Worm (Caenorhabditis elegans) whole organism, late embryonic: Measurements from ENCODE around the gene B0294.1.

Source experiments
- C38D4.7 ChIP-seq: fragments of 200-800 bp; sonication (Bioruptor generic); optimal IDR thresholded peaks from 2 replicates; lab custom pipeline; 2018; ENCODE audit warnings: mild to moderate bottlenecking, missing genetic modification characterization, moderate library complexity, missing compliant biosample characterization
- F13H6.1 ChIP-seq: sonication (generic microtip); optimal IDR thresholded peaks from 2 replicates; lab custom pipeline; 2016; ENCODE audit warnings: missing genetic modification characterization, missing compliant biosample characterization
- K02D7.2 ChIP-seq: sonication (generic microtip); optimal IDR thresholded peaks from 2 replicates; lab custom pipeline; 2017; ENCODE audit warnings: mild to moderate bottlenecking, missing genetic modification characterization, missing compliant biosample characterization
- T23F11.4 ChIP-seq: fragments of 200-800 bp; sonication (Bioruptor generic); optimal IDR thresholded peaks from 2 replicates; lab custom pipeline; 2018; ENCODE audit warnings: mild to moderate bottlenecking, missing genetic modification characterization, missing compliant biosample characterization
- Y22D7AL.16 ChIP-seq: sonication (generic microtip); optimal IDR thresholded peaks from 2 replicates; lab custom pipeline; 2016; ENCODE audit warnings: missing genetic modification characterization, missing compliant biosample characterization
- ahr-1 ChIP-seq: sonication (generic microtip); optimal IDR thresholded peaks from 2 replicates; lab custom pipeline; 2016; ENCODE audit warnings: missing genetic modification characterization, missing compliant biosample characterization
- ceh-18 ChIP-seq: sonication (generic microtip); optimal IDR thresholded peaks from 2 replicates; lab custom pipeline; 2016; ENCODE audit warnings: missing genetic modification characterization, missing compliant biosample characterization
- ceh-19 ChIP-seq: fragments of 200-800 bp; sonication (Bioruptor generic); optimal IDR thresholded peaks from 2 replicates; lab custom pipeline; 2018; ENCODE audit warnings: mild to moderate bottlenecking, missing genetic modification characterization, missing compliant biosample characterization
- ceh-2 ChIP-seq: sonication (generic microtip); optimal IDR thresholded peaks from 2 replicates; lab custom pipeline; 2016; ENCODE audit warnings: missing genotype, missing genetic modification characterization, missing compliant biosample characterization
- ceh-30 ChIP-seq: fragments of 150-350 bp; optimal IDR thresholded peaks from 2 replicates; lab custom pipeline; 2014; ENCODE audit warnings: missing biosample characterization, missing genetic modification characterization
- ceh-31 ChIP-seq: sonication (generic microtip); optimal IDR thresholded peaks from 2 replicates; lab custom pipeline; 2016; ENCODE audit warnings: missing genetic modification characterization, missing compliant biosample characterization
- elt-2 ChIP-seq: sonication (generic microtip); optimal IDR thresholded peaks from 2 replicates; lab custom pipeline; 2016; ENCODE audit warnings: missing genetic modification reagents, missing genetic modification characterization, missing compliant biosample characterization
- elt-4 ChIP-seq: sonication (generic microtip); optimal IDR thresholded peaks from 2 replicates; lab custom pipeline; 2016; ENCODE audit warnings: missing genetic modification characterization, missing compliant biosample characterization
- gmeb-2 ChIP-seq: sonication (generic microtip); optimal IDR thresholded peaks from 2 replicates; lab custom pipeline; 2016; ENCODE audit warnings: missing genetic modification characterization, inconsistent platforms, missing compliant biosample characterization
- hlh-13 ChIP-seq: fragments of 200-800 bp; sonication (Bioruptor generic); optimal IDR thresholded peaks from 2 replicates; lab custom pipeline; 2018; ENCODE audit warnings: mild to moderate bottlenecking, missing genetic modification characterization, missing compliant biosample characterization
- hlh-15 ChIP-seq: sonication (generic microtip); optimal IDR thresholded peaks from 2 replicates; lab custom pipeline; 2016; ENCODE audit warnings: missing genetic modification characterization, missing compliant biosample characterization
- hlh-30 ChIP-seq: sonication (generic microtip); optimal IDR thresholded peaks from 2 replicates; lab custom pipeline; 2017; ENCODE audit warnings: antibody characterized with exemption, missing genetic modification characterization, missing compliant biosample characterization; ENCODE audit not compliant: insufficient read depth
- hlh-6 ChIP-seq: sonication (generic microtip); optimal IDR thresholded peaks from 2 replicates; lab custom pipeline; 2016; ENCODE audit warnings: missing genotype, missing genetic modification characterization, missing compliant biosample characterization
- lim-6 ChIP-seq: sonication (generic microtip); optimal IDR thresholded peaks from 2 replicates; lab custom pipeline; 2016; ENCODE audit warnings: missing genetic modification characterization, missing compliant biosample characterization
- lin-11 ChIP-seq: fragments of 200-800 bp; sonication (Bioruptor generic); optimal IDR thresholded peaks from 2 replicates; lab custom pipeline; 2018; ENCODE audit warnings: mild to moderate bottlenecking, missing genetic modification characterization, missing compliant biosample characterization
- madf-2 ChIP-seq: sonication (generic microtip); optimal IDR thresholded peaks from 2 replicates; lab custom pipeline; 2017; ENCODE audit warnings: missing genetic modification characterization, missing compliant biosample characterization
- mec-3 ChIP-seq: sonication (generic microtip); optimal IDR thresholded peaks from 2 replicates; lab custom pipeline; 2016; ENCODE audit warnings: borderline replicate concordance, missing genetic modification characterization, missing compliant biosample characterization
- nfya-1 ChIP-seq: sonication (generic microtip); optimal IDR thresholded peaks from 2 replicates; lab custom pipeline; 2017; ENCODE audit warnings: missing genetic modification characterization, mild to moderate bottlenecking, missing compliant biosample characterization, antibody characterized with exemption, moderate library complexity
- nhr-11 ChIP-seq: fragments of 150-350 bp; optimal IDR thresholded peaks from 2 replicates; lab custom pipeline; 2014; ENCODE audit warnings: missing biosample characterization, missing genetic modification characterization
- npax-4 ChIP-seq: sonication (generic microtip); optimal IDR thresholded peaks from 2 replicates; lab custom pipeline; 2016; ENCODE audit warnings: missing genetic modification characterization, missing compliant biosample characterization
- odd-2 ChIP-seq: sonication (generic microtip); optimal IDR thresholded peaks from 2 replicates; lab custom pipeline; 2017; ENCODE audit warnings: antibody characterized with exemption, mild to moderate bottlenecking, missing genetic modification characterization, missing compliant biosample characterization
- pag-3 ChIP-seq: sonication (generic microtip); optimal IDR thresholded peaks from 2 replicates; lab custom pipeline; 2016; ENCODE audit warnings: missing compliant biosample characterization, missing genetic modification characterization, borderline replicate concordance
- pat-9 ChIP-seq: fragments of 200-800 bp; sonication (Bioruptor generic); optimal IDR thresholded peaks from 2 replicates; lab custom pipeline; 2018; ENCODE audit warnings: mild to moderate bottlenecking, missing genetic modification characterization, moderate library complexity, missing compliant biosample characterization
- pax-1 ChIP-seq: fragments of 150-350 bp; optimal IDR thresholded peaks from 2 replicates; lab custom pipeline; 2014; ENCODE audit warnings: missing biosample characterization, missing genetic modification characterization
- pha-4 ChIP-seq: fragments of 150-350 bp; optimal IDR thresholded peaks from 2 replicates; lab custom pipeline; 2018; ENCODE audit warnings: missing biosample characterization, missing genetic modification reagents, missing genetic modification characterization
- pqm-1 ChIP-seq: sonication (generic microtip); optimal IDR thresholded peaks from 2 replicates; lab custom pipeline; 2016; ENCODE audit warnings: missing genetic modification characterization, missing compliant biosample characterization
- ref-2 ChIP-seq: sonication (generic microtip); optimal IDR thresholded peaks from 2 replicates; lab custom pipeline; 2016; ENCODE audit warnings: missing genetic modification characterization, missing compliant biosample characterization
- sdc-2 ChIP-seq: sonication (generic microtip); optimal IDR thresholded peaks from 2 replicates; lab custom pipeline; 2016; ENCODE audit warnings: missing genotype, missing genetic modification characterization, missing compliant biosample characterization
- sox-2 ChIP-seq: fragments of 200-800 bp; sonication (Bioruptor generic); IDR thresholded peaks from 2 replicates; pipeline ENCODE4 v1.3.6; 2022; ENCODE audit warnings: missing genetic modification reagents, missing genetic modification characterization, missing compliant biosample characterization
- sox-4 ChIP-seq: sonication (generic microtip); optimal IDR thresholded peaks from 2 replicates; lab custom pipeline; 2017; ENCODE audit warnings: mild to moderate bottlenecking, missing genetic modification characterization, inconsistent platforms, missing compliant biosample characterization
- syd-9 ChIP-seq: sonication (generic microtip); optimal IDR thresholded peaks from 2 replicates; lab custom pipeline; 2016; ENCODE audit warnings: mild to moderate bottlenecking, missing genetic modification characterization, moderate library complexity, missing compliant biosample characterization
- tbx-7 ChIP-seq: sonication (generic microtip); optimal IDR thresholded peaks from 2 replicates; lab custom pipeline; 2016; ENCODE audit warnings: missing genotype, missing genetic modification characterization, missing compliant biosample characterization
- ttx-3 ChIP-seq: sonication (generic microtip); optimal IDR thresholded peaks from 2 replicates; lab custom pipeline; 2016; ENCODE audit warnings: missing genetic modification reagents, missing genetic modification characterization, missing compliant biosample characterization
- unc-3 ChIP-seq, 2 experiments: fragments of 200-800 bp in 1 of 2; sonication (Bioruptor generic) in 1 of 2; sonication (generic microtip) in 1 of 2; conservative IDR thresholded peaks in 1 of 2; optimal IDR thresholded peaks in 1 of 2; 2 replicates each; pipeline versions ENCODE4 v1.3.6 to Lab custom; 2016 to 2022; ENCODE audit warnings: missing compliant biosample characterization in 2 of 2, missing genetic modification characterization in 2 of 2, missing genetic modification reagents in 1 of 2
- unc-55 ChIP-seq: sonication (generic microtip); optimal IDR thresholded peaks from 2 replicates; lab custom pipeline; 2017; ENCODE audit warnings: missing biosample characterization, missing genetic modification reagents, missing genetic modification characterization
- unc-86 ChIP-seq: sonication (generic microtip); optimal IDR thresholded peaks from 2 replicates; lab custom pipeline; 2016; ENCODE audit warnings: missing genetic modification characterization, missing compliant biosample characterization
- zip-5 ChIP-seq: sonication (generic microtip); optimal IDR thresholded peaks from 2 replicates; lab custom pipeline; 2016; ENCODE audit warnings: missing genetic modification characterization, missing compliant biosample characterization

Gene B0294.1

DNA sequence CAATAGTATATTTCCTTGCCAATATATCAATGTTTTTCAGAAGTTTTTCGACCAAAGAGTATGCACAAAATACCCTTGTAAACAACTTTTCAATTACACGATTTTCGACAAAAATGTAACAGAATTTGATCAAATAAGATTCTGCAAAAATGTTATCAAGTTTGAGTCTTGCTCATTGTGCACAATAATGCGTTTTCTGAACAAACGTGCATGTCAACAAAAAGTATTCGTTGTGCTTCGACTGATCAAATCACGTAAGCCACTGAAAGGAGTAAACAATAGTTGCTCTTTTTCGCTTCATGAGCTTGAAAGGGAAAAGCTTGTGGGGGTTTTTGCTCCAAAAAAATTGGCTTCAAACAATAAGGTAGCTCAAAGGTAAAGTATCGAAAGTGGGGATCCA is 9.9 kb upstream of the B0294.1 start:
- no peak for TF ChIP-seq ref-2 (tag; lab: Kevin White, UChicago)
- no peak for TF ChIP-seq ceh-18 (tag; lab: Kevin White, UChicago)
- no peak for TF ChIP-seq pqm-1 (tag; lab: Kevin White, UChicago)
- TF ChIP-seq ceh-31 = no peak
- TF ChIP-seq pag-3 = no peak
- TF ChIP-seq lin-11 (tag; lab: Kevin White, UChicago) = no peak
- no peak for TF ChIP-seq elt-2 (tag; lab: Kevin White, UChicago)

ce11 chrX:1901480-1901879 is 4.3 kb upstream of the B0294.1 start:
- no peak for TF ChIP-seq mec-3 (tag; lab: Kevin White, UChicago)
- TF ChIP-seq hlh-15 = no peak
- TF ChIP-seq hlh-30 (tag; lab: Kevin White, UChicago) = no peak
- no peak for TF ChIP-seq hlh-13 (GFP tag; lab: Kevin White, UChicago)
- TF ChIP-seq elt-4 = no peak
- TF ChIP-seq unc-3 (GFP tag; conservative IDR thresholded peaks at IDR 0.05; lab: Robert Waterston, UW) = no peak
- no peak for TF ChIP-seq unc-3 (tag; optimal IDR thresholded peaks at IDR 0.05; lab: Kevin White, UChicago)
- no peak for TF ChIP-seq unc-86
- TF ChIP-seq pax-1 (tag; lab: Kevin White, UChicago) = no peak
- TF ChIP-seq ahr-1 (tag; lab: Kevin White, UChicago) = no peak
- TF ChIP-seq zip-5 = no peak
- no peak for TF ChIP-seq Y22D7AL.16 (tag; lab: Kevin White, UChicago)
- TF ChIP-seq sdc-2 (tag; lab: Kevin White, UChicago) = no peak
- no peak for TF ChIP-seq ceh-19 (GFP tag; lab: Kevin White, UChicago)
- no peak for TF ChIP-seq nfya-1 (tag; lab: Kevin White, UChicago)
- no peak for TF ChIP-seq sox-2 (GFP tag; lab: Robert Waterston, UW)
- TF ChIP-seq ceh-18 (tag; lab: Kevin White, UChicago) = no peak
- no peak for TF ChIP-seq unc-55 (GFP tag; lab: Kevin White, UChicago)
- TF ChIP-seq pha-4 (tag; lab: Kevin White, UChicago) = no peak
- no peak for TF ChIP-seq lin-11 (tag; lab: Kevin White, UChicago)

ce11 chrX:1891887-1892286 is 5.3 kb downstream of the B0294.1 start, which contains the start of gene B0294.3:
Gene B0294.3, plus strand, starts transcription at chrX:1892187.
- TF ChIP-seq K02D7.2 (tag; lab: Kevin White, UChicago) (no peak), T23F11.4 (GFP tag; lab: Kevin White, UChicago) (no peak), tbx-7 (tag; lab: Kevin White, UChicago) (no peak), ahr-1 (tag; lab: Kevin White, UChicago) (no peak), npax-4 (tag; lab: Kevin White, UChicago) (no peak), pat-9 (tag; lab: Kevin White, UChicago) (no peak), ttx-3 (tag; lab: Kevin White, UChicago) (no peak), F13H6.1 (tag; lab: Kevin White, UChicago) (no peak), gmeb-2 (tag; lab: Kevin White, UChicago) (no peak), nhr-11 (tag; lab: Kevin White, UChicago) (no peak), pqm-1 (tag; lab: Kevin White, UChicago) (no peak), ceh-2 (tag; lab: Kevin White, UChicago) (no peak), syd-9 (tag; lab: Kevin White, UChicago) (no peak), unc-86 (no peak)

DNA sequence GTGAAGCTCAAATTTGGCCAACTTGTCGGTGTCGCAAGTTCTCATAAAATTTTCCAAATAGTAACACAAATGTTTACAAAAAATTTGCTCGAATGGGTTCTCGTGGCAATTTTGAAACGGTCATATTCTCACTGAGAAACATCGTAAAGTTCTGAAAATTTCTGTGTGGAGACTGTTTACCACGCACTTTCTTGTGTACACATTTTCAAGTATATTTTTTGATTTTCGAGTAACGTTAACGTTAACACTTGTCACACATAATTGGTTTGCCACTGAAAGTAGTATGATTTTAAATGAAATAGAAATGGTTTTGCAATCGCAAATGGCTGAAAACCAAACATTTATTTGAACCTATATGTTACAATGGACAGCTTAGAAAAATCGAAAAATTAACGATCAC is 6.3 kb downstream of the B0294.1 start:
- TF ChIP-seq lim-6 (tag; lab: Kevin White, UChicago) (no peak), F13H6.1 (tag; lab: Kevin White, UChicago) (no peak), elt-4 (no peak), unc-55 (GFP tag; lab: Kevin White, UChicago) (no peak), ref-2 (tag; lab: Kevin White, UChicago) (no peak), ceh-30 (tag; lab: Kevin White, UChicago) (no peak), madf-2 (tag; lab: Kevin White, UChicago) (no peak), C38D4.7 (GFP tag; lab: Kevin White, UChicago) (no peak), odd-2 (tag; lab: Kevin White, UChicago) (no peak), hlh-6 (tag; lab: Kevin White, UChicago) (no peak), sox-4 (tag; lab: Kevin White, UChicago) (no peak), npax-4 (tag; lab: Kevin White, UChicago) (no peak)
